Worm (Caenorhabditis elegans) whole organism, young adult: ENCODE measurements around the gene C04E12.4.

Source experiments
- B0019.2 ChIP-seq: fragments of 200-800 bp; sonication (Bioruptor generic); conservative IDR thresholded peaks from 2 replicates; pipeline ENCODE4 v1.3.6; 2022; ENCODE audit warnings: missing genetic modification reagents, missing genetic modification characterization, missing compliant biosample characterization
- C06A6.2 ChIP-seq: fragments of 200-800 bp; sonication (Bioruptor generic); conservative IDR thresholded peaks from 2 replicates; pipeline ENCODE4 v1.3.6; 2022; ENCODE audit warnings: missing genetic modification characterization, missing compliant biosample characterization
- F10E7.11 ChIP-seq: sonication (generic microtip); optimal IDR thresholded peaks from 2 replicates; lab custom pipeline; 2017; ENCODE audit warnings: mild to moderate bottlenecking, missing genetic modification characterization, moderate library complexity, missing compliant biosample characterization
- F55B11.4 ChIP-seq: sonication (generic microtip); optimal IDR thresholded peaks from 2 replicates; lab custom pipeline; 2016; ENCODE audit warnings: missing compliant biosample characterization, missing genetic modification characterization, borderline replicate concordance; ENCODE audit not compliant: insufficient read depth
- K11D2.4 ChIP-seq: fragments of 200-800 bp; sonication (Bioruptor generic); IDR thresholded peaks from 2 replicates; pipeline ENCODE4 v1.3.6; 2022; ENCODE audit warnings: missing genetic modification reagents, missing genetic modification characterization, missing compliant biosample characterization
- Y53F4B.3 ChIP-seq: fragments of 200-800 bp; sonication (Bioruptor generic); IDR thresholded peaks from 2 replicates; pipeline ENCODE4 v1.3.6; 2022; ENCODE audit warnings: missing genetic modification reagents, missing genetic modification characterization, missing compliant biosample characterization
- Y56A3A.18 ChIP-seq: fragments of 200-800 bp; sonication (Bioruptor generic); IDR thresholded peaks from 2 replicates; pipeline ENCODE4 v1.3.6; 2022; ENCODE audit warnings: missing genetic modification reagents, missing genetic modification characterization, missing compliant biosample characterization
- Y95B8A.8 ChIP-seq: fragments of 200-800 bp; sonication (Bioruptor generic); IDR thresholded peaks from 2 replicates; pipeline ENCODE4 v1.3.6; 2022; ENCODE audit warnings: missing genetic modification reagents, missing genetic modification characterization, missing compliant biosample characterization
- atf-7 ChIP-seq: sonication (generic microtip); optimal IDR thresholded peaks from 2 replicates; lab custom pipeline; 2017; ENCODE audit warnings: mild to moderate bottlenecking, missing genetic modification characterization, missing compliant biosample characterization
- attf-5 ChIP-seq: fragments of 200-800 bp; sonication (Bioruptor generic); optimal IDR thresholded peaks from 2 replicates; lab custom pipeline; 2018; ENCODE audit warnings: mild to moderate bottlenecking, missing genetic modification characterization, missing compliant biosample characterization
- ceh-27 ChIP-seq: fragments of 200-800 bp; sonication (Bioruptor generic); optimal IDR thresholded peaks from 2 replicates; lab custom pipeline; 2018; ENCODE audit warnings: mild to moderate bottlenecking, missing genetic modification characterization, moderate library complexity, missing compliant biosample characterization
- dox-1 ChIP-seq: fragments of 200-800 bp; sonication (Bioruptor generic); IDR thresholded peaks from 2 replicates; pipeline ENCODE4 v1.3.6; 2022; ENCODE audit warnings: missing genetic modification reagents, missing genetic modification characterization, missing compliant biosample characterization
- dpff-1 ChIP-seq: sonication (generic microtip); optimal IDR thresholded peaks from 2 replicates; lab custom pipeline; 2017; ENCODE audit warnings: mild to moderate bottlenecking, missing genetic modification characterization, missing compliant biosample characterization
- egl-18 ChIP-seq: fragments of 200-800 bp; sonication (Bioruptor generic); IDR thresholded peaks from 2 replicates; pipeline ENCODE4 v1.3.6; 2022; ENCODE audit warnings: missing genetic modification reagents, missing genetic modification characterization, missing compliant biosample characterization
- hlh-26 ChIP-seq: fragments of 200-800 bp; sonication (Bioruptor generic); conservative IDR thresholded peaks from 2 replicates; pipeline ENCODE4 v1.3.6; 2022; ENCODE audit warnings: missing genetic modification reagents, missing genetic modification characterization, missing compliant biosample characterization
- hmg-1.2 ChIP-seq: fragments of 200-800 bp; sonication (Bioruptor generic); IDR thresholded peaks from 2 replicates; pipeline ENCODE4 v1.3.6; 2022; ENCODE audit warnings: missing genetic modification reagents, missing genetic modification characterization, missing compliant biosample characterization
- let-526 ChIP-seq: fragments of 200-800 bp; sonication (Bioruptor generic); IDR thresholded peaks from 2 replicates; pipeline ENCODE4 v1.3.6; 2022; ENCODE audit warnings: missing genetic modification reagents, missing genetic modification characterization, missing compliant biosample characterization
- lin-35 ChIP-seq, 3 experiments: fragments of 150-350 bp in 2 of 3; sonication (generic microtip) in 1 of 3; optimal IDR thresholded peaks; 2 replicates each; lab custom pipeline; 2014 to 2018; ENCODE audit warnings: missing biosample characterization in 3 of 3, missing genetic modification characterization in 3 of 3, missing genetic modification reagents in 3 of 3
- lin-40 ChIP-seq: sonication (generic microtip); optimal IDR thresholded peaks from 2 replicates; lab custom pipeline; 2016; ENCODE audit warnings: missing genetic modification characterization, mild to moderate bottlenecking, missing compliant biosample characterization, missing genotype, missing genetic modification reagents
- mcd-1 ChIP-seq: fragments of 200-800 bp; sonication (Bioruptor generic); IDR thresholded peaks from 2 replicates; pipeline ENCODE4 v1.3.6; 2022; ENCODE audit warnings: missing genetic modification reagents, missing genetic modification characterization, missing compliant biosample characterization
- nfyb-1 ChIP-seq: fragments of 200-800 bp; sonication (Bioruptor generic); IDR thresholded peaks from 2 replicates; pipeline ENCODE4 v1.3.6; 2022; ENCODE audit warnings: missing genetic modification reagents, missing genetic modification characterization, missing compliant biosample characterization
- nhr-80 ChIP-seq: sonication (generic microtip); optimal IDR thresholded peaks from 2 replicates; lab custom pipeline; 2016; ENCODE audit warnings: missing genetic modification characterization, missing compliant biosample characterization
- snpc-1.3 ChIP-seq: sonication (generic microtip); optimal IDR thresholded peaks from 2 replicates; lab custom pipeline; 2017; ENCODE audit warnings: missing genetic modification characterization, mild to moderate bottlenecking, missing compliant biosample characterization, antibody characterized with exemption, moderate library complexity, missing genotype, missing genetic modification reagents; ENCODE audit not compliant: insufficient read depth
- snpc-4 ChIP-seq, 5 experiments: fragments of 150-350 bp in 1 of 5; sonication (generic microtip) in 4 of 5; optimal IDR thresholded peaks; 2 replicates each; lab custom pipeline; 2014 to 2018; ENCODE audit warnings: missing genetic modification characterization in 5 of 5, missing biosample characterization in 3 of 5, antibody characterized with exemption in 2 of 5, mild to moderate bottlenecking in 2 of 5, missing compliant biosample characterization in 2 of 5, missing genotype in 2 of 5, moderate library complexity in 2 of 5, missing genetic modification reagents in 1 of 5
- somi-1 ChIP-seq: fragments of 200-800 bp; sonication (Bioruptor generic); optimal IDR thresholded peaks from 2 replicates; lab custom pipeline; 2018; ENCODE audit warnings: mild to moderate bottlenecking, missing genetic modification characterization, missing compliant biosample characterization
- tbp1 ChIP-seq: fragments of 200-800 bp; sonication (Bioruptor generic); optimal IDR thresholded peaks from 2 replicates; lab custom pipeline; 2018; ENCODE audit warnings: mild to moderate bottlenecking, missing genetic modification characterization, missing compliant biosample characterization
- zfh-2 ChIP-seq: fragments of 200-800 bp; sonication (Bioruptor generic); conservative IDR thresholded peaks from 2 replicates; pipeline ENCODE4 v1.3.6; 2022; ENCODE audit warnings: missing genetic modification reagents, missing genetic modification characterization, missing compliant biosample characterization
- ztf-26 ChIP-seq: sonication (generic microtip); optimal IDR thresholded peaks from 2 replicates; lab custom pipeline; 2017; ENCODE audit warnings: missing genetic modification characterization, missing compliant biosample characterization
- ztf-6 ChIP-seq: fragments of 200-800 bp; sonication (Bioruptor generic); IDR thresholded peaks from 2 replicates; pipeline ENCODE4 v1.3.6; 2022; ENCODE audit warnings: missing genetic modification reagents, missing genetic modification characterization, missing compliant biosample characterization

Gene C04E12.4

ce11 chrV:3388299-3388698, 25.7 kb downstream of the C04E12.4 start:
- no peak for TF ChIP-seq nfyb-1 (GFP tag; lab: Robert Waterston, UW)
- peak; percentile 83 for TF ChIP-seq nhr-80
- peak; percentile 60 for TF ChIP-seq hmg-1.2 (GFP tag; lab: Robert Waterston, UW)
- no peak for TF ChIP-seq ztf-6 (GFP tag; lab: Robert Waterston, UW)
- TF ChIP-seq B0019.2 (GFP tag; lab: Robert Waterston, UW): no peak
- peak; percentile 42; the same call in 1 of the 2 replicates for TF ChIP-seq zfh-2 (GFP tag; lab: Robert Waterston, UW)
- TF ChIP-seq egl-18 (GFP tag; lab: Robert Waterston, UW): no peak
- 0 out of 2 replicates have a peak, but pooled peaks have one; percentile 12 for TF ChIP-seq Y56A3A.18 (GFP tag; lab: Robert Waterston, UW)
- TF ChIP-seq attf-5: peak; percentile 37
- no peak for TF ChIP-seq snpc-4 (GFP tag; optimal IDR thresholded peaks at IDR 0.05; lab: Kevin White, UChicago)
- TF ChIP-seq snpc-4 (tag; optimal IDR thresholded peaks at IDR 0.05; lab: Kevin White, UChicago): peak in 1 of 4 experiments; percentile 19
- peak; percentile 60 for TF ChIP-seq dox-1 (GFP tag; lab: Robert Waterston, UW)
- TF ChIP-seq lin-40 (tag; lab: Kevin White, UChicago): no peak

ce11 chrV:3391005-3391404, 28.4 kb downstream of the C04E12.4 start:
- TF ChIP-seq C06A6.2 (peak; percentile 44; the same call in 1 of the 2 replicates), attf-5 (peak; percentile 54), mcd-1 (peak; percentile 37; the same call in 1 of the 2 replicates), snpc-1.3 (tag; lab: Kevin White, UChicago) (no peak), K11D2.4 (GFP tag; lab: Robert Waterston, UW) (0 out of 2 replicates have a peak, but pooled peaks have one; percentile 66), let-526 (GFP tag; lab: Robert Waterston, UW) (no peak), hmg-1.2 (GFP tag; lab: Robert Waterston, UW) (peak; percentile 58; the same call in 1 of the 2 replicates), snpc-4 (GFP tag; optimal IDR thresholded peaks at IDR 0.05; lab: Kevin White, UChicago) (no peak), snpc-4 (tag; optimal IDR thresholded peaks at IDR 0.05; lab: Kevin White, UChicago) (peak in 1 of 4 experiments; percentile 36), F55B11.4 (tag; lab: Kevin White, UChicago) (no peak), ztf-26 (tag; lab: Kevin White, UChicago) (peak; percentile 53), somi-1 (GFP tag; lab: Kevin White, UChicago) (peak; percentile 78), ceh-27 (GFP tag; lab: Kevin White, UChicago) (peak; percentile 27), lin-35 (GFP tag; optimal IDR thresholded peaks at IDR 0.05; lab: Kevin White, UChicago) (peak in 1 of 3 experiments; percentile 72), F10E7.11 (tag; lab: Kevin White, UChicago) (no peak), nhr-80 (peak; percentile 75), atf-7 (peak; percentile 16), dpff-1 (tag; lab: Kevin White, UChicago) (no peak), nfyb-1 (GFP tag; lab: Robert Waterston, UW) (0 out of 2 replicates have a peak, but pooled peaks have one; percentile 47), Y53F4B.3 (no peak), tbp1 (peak; percentile 12)

- no peak for TF ChIP-seq snpc-4 (GFP tag; optimal IDR thresholded peaks at IDR 0.05; lab: Kevin White, UChicago)
- TF ChIP-seq snpc-4 (tag; optimal IDR thresholded peaks at IDR 0.05; lab: Kevin White, UChicago): peak in 1 of 4 experiments; percentile 75
- TF ChIP-seq Y95B8A.8 (GFP tag; lab: Robert Waterston, UW): no peak
- peak; percentile 70 for TF ChIP-seq zfh-2 (GFP tag; lab: Robert Waterston, UW)
- TF ChIP-seq, all 124 proteins: peak for 2
Measured at ce11 chrV:3394065-3394464, 31.5 kb downstream of the C04E12.4 start.

ce11 chrV:3394694-3395240, 32.2 kb downstream of the C04E12.4 start, which contains the start of gene T20D4.15:
Gene T20D4.15 (minus strand): TSS chrV:3394744.
- no peak for TF ChIP-seq hlh-26 (GFP tag; lab: Robert Waterston, UW)
- TF ChIP-seq zfh-2 (GFP tag; lab: Robert Waterston, UW): peak; percentile 73
